Worm (Caenorhabditis elegans): ENCODE results near the gene nhr-10.

ce11 chrIII:7096481-7096880 lies 18.8 kb downstream of the nhr-10 start:
- TF ChIP-seq pha-4 (tag; optimal IDR thresholded peaks at IDR 0.05) (no peak), elt-3 (tag; optimal IDR thresholded peaks at IDR 0.05) (no peak), unc-62 (GFP tag; optimal IDR thresholded peaks at IDR 0.05) (no peak), ham-2 (GFP tag; optimal IDR thresholded peaks at IDR 0.05) (no peak), nhr-12 (tag; optimal IDR thresholded peaks at IDR 0.05) (no peak), nhr-2 (tag; optimal IDR thresholded peaks at IDR 0.05) (no peak), lin-32 (GFP tag; optimal IDR thresholded peaks at IDR 0.05) (no peak), snpc-4 (tag; optimal IDR thresholded peaks at IDR 0.05) (no peak)
